Worm (Caenorhabditis elegans) whole organism, L4 larva: Measurements from ENCODE around the gene nep-11.

ENCODE experiments used
- ama-1 ChIP-seq: fragments of 150-350 bp; optimal IDR thresholded peaks from 2 replicates; lab custom pipeline; 2014; ENCODE audit warnings: inconsistent platforms, mixed read lengths
- daf-16 ChIP-seq, 3 experiments: sonication (generic microtip); optimal IDR thresholded peaks; 2 replicates each; lab custom pipeline; 2016 to 2017; ENCODE audit warnings: missing genetic modification characterization in 3 of 3, missing genetic modification reagents in 3 of 3, mild to moderate bottlenecking in 2 of 3, missing compliant biosample characterization in 2 of 3, missing biosample characterization in 1 of 3, moderate library complexity in 1 of 3
- dpl-1 ChIP-seq: fragments of 150-350 bp; optimal IDR thresholded peaks from 2 replicates; lab custom pipeline; 2014; ENCODE audit warnings: missing biosample characterization, missing genetic modification reagents, missing genetic modification characterization
- duxl-1 ChIP-seq: sonication (generic microtip); optimal IDR thresholded peaks from 2 replicates; lab custom pipeline; 2016; ENCODE audit warnings: mild to moderate bottlenecking, missing genetic modification characterization, moderate library complexity, missing compliant biosample characterization; ENCODE audit not compliant: poor library complexity
- egl-27 ChIP-seq: sonication (generic microtip); optimal IDR thresholded peaks from 3 replicates; lab custom pipeline; 2017; ENCODE audit warnings: missing biosample characterization, missing genetic modification reagents, missing genetic modification characterization
- mep-1 ChIP-seq: fragments of 150-350 bp; sonication (generic microtip); optimal IDR thresholded peaks from 3 replicates; lab custom pipeline; 2014; ENCODE audit warnings: missing biosample characterization, missing genetic modification characterization
- mxl-2 ChIP-seq: fragments of 200-800 bp; sonication (Bioruptor generic); conservative IDR thresholded peaks from 2 replicates; pipeline ENCODE4 v1.3.6; 2022; ENCODE audit warnings: missing genetic modification reagents, missing genetic modification characterization, missing compliant biosample characterization
- nhr-11 ChIP-seq: fragments of 150-350 bp; optimal IDR thresholded peaks from 2 replicates; lab custom pipeline; 2014; ENCODE audit warnings: missing biosample characterization, missing genetic modification characterization
- nhr-41 ChIP-seq: fragments of 200-800 bp; sonication (Bioruptor generic); IDR thresholded peaks from 2 replicates; pipeline ENCODE4 v1.3.6; 2022; ENCODE audit warnings: missing genetic modification reagents, missing genetic modification characterization, missing compliant biosample characterization
- pha-4 ChIP-seq, 2 experiments: fragments of 150-350 bp in 1 of 2; fragments of 200-800 bp in 1 of 2; sonication (Bioruptor generic) in 1 of 2; IDR thresholded peaks in 1 of 2; optimal IDR thresholded peaks in 1 of 2; 2 replicates each; pipeline versions ENCODE4 v1.3.6 to Lab custom; 2014 to 2022; ENCODE audit warnings: missing genetic modification characterization in 2 of 2, missing genetic modification reagents in 2 of 2, missing biosample characterization in 1 of 2, missing compliant biosample characterization in 1 of 2
- pqm-1 ChIP-seq: sonication (generic microtip); optimal IDR thresholded peaks from 2 replicates; lab custom pipeline; 2017; ENCODE audit warnings: missing biosample characterization, missing genetic modification characterization
- rbr-2 ChIP-seq: sonication (generic microtip); optimal IDR thresholded peaks from 2 replicates; lab custom pipeline; 2016; ENCODE audit warnings: missing genotype, missing genetic modification characterization, missing compliant biosample characterization
- ztf-11 ChIP-seq: fragments of 150-350 bp; optimal IDR thresholded peaks from 2 replicates; lab custom pipeline; 2014; ENCODE audit warnings: missing biosample characterization, missing genetic modification characterization

- TF ChIP-seq dpl-1 (GFP tag; lab: Kevin White, UChicago) (no peak), ama-1 (lab: Kevin White, UChicago) (no peak), egl-27 (tag; lab: Kevin White, UChicago) (no peak), pqm-1 (tag; lab: Kevin White, UChicago) (no peak), rbr-2 (tag; lab: Kevin White, UChicago) (no peak), mxl-2 (GFP tag; lab: Robert Waterston, UW) (no peak), pha-4 (GFP tag; IDR thresholded peaks at IDR 0.05; lab: Robert Waterston, UW) (no peak), pha-4 (tag; optimal IDR thresholded peaks at IDR 0.05; lab: Kevin White, UChicago) (no peak), nhr-11 (tag; lab: Kevin White, UChicago) (no peak), daf-16 (GFP tag; optimal IDR thresholded peaks at IDR 0.05; lab: Kevin White, UChicago) (no peak), daf-16 (tag; optimal IDR thresholded peaks at IDR 0.05; lab: Kevin White, UChicago) (no peak), ztf-11 (tag; lab: Kevin White, UChicago) (no peak), mep-1 (tag; lab: Kevin White, UChicago) (no peak), duxl-1 (no peak), nhr-41 (GFP tag; lab: Robert Waterston, UW) (no peak)
Observed at ce11 chrII:3459199-3459598, 33.9 kb upstream of the nep-11 start.
